Worm (Caenorhabditis elegans) whole organism, L1 larva: Measurements from ENCODE around the gene ttll-4.

Experiments
- C04F5.9 ChIP-seq: sonication (generic microtip); optimal IDR thresholded peaks from 2 replicates; lab custom pipeline; 2016; ENCODE audit warnings: missing genetic modification characterization, missing compliant biosample characterization
- ama-1 ChIP-seq: fragments of 150-350 bp; optimal IDR thresholded peaks from 2 replicates; lab custom pipeline; 2014
- ceh-88 ChIP-seq: fragments of 200-800 bp; sonication (Bioruptor generic); IDR thresholded peaks from 2 replicates; pipeline ENCODE4 v1.3.6; 2022; ENCODE audit warnings: missing genetic modification characterization, missing compliant biosample characterization
- skn-1 ChIP-seq: fragments of 150-350 bp; optimal IDR thresholded peaks from 2 replicates; lab custom pipeline; 2014; ENCODE audit warnings: missing biosample characterization, missing genetic modification characterization
- unc-62 ChIP-seq: fragments of 150-350 bp; optimal IDR thresholded peaks from 2 replicates; lab custom pipeline; 2014; ENCODE audit warnings: missing biosample characterization, missing genetic modification reagents, missing genetic modification characterization

- TF ChIP-seq C04F5.9 (tag; lab: Kevin White, UChicago) (no peak), skn-1 (no peak), ama-1 (no peak), unc-62 (no peak), ceh-88 (GFP tag; lab: Robert Waterston, UW) (no peak)
Measured at ce11 chrIII:10085103-10085502, 38.9 kb upstream of the ttll-4 start, which contains the start of gene T16H12.13.
